Fruit fly (Drosophila melanogaster): ENCODE results near the gene CG32112.

CG32112 gene

DNA sequence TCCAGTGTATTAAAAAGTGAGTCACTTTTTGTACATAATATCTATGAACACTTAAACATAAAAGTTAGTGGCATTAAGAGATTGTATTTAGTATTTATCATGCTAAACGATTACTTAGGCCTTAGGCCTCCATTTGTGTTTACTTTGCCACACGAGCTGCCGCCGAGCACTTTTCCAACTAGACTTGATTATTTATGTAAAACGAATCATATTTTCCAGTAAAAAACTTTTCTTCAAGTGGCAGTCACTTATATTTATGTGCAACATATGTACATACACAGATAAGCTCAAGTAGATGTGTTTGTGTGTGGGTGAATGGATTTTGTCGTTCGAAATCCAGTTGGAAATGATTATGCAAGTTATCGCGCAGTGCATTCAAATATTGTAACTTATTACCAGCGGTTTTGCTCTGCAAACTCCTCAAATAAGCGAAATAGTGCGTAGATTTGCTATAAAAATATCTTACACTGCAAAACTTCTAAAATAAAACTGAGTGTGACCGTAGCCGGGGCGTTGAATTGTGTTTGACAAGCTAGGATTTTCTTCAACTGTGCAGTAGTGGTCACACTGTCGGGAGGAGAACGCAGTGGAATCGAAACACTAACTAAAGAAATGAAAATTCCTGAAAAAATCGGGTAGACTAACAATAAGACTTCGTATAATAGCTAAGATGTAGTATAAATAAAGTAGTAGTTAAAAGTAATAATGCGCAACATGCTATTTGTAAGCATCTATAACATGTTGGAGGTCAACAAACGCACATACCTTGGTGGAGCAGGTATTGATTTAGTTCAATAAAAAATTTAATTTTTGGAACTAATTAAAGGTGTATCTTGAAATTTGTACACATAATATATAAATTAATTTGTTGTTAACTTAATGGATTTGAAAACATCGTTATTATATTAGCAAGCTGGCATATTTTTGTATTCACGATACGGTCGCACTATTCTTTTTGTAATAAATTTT is 8.3 kb downstream of the CG32112 start, which contains the start of the genes Klc and CG10984 (continued):
- peak; percentile 49 for TF ChIP-seq nmo (GFP tag; optimal IDR thresholded peaks at IDR 0.05)
- no peak for TF ChIP-seq CG12219 (GFP tag; optimal IDR thresholded peaks at IDR 0.05)
- peak; percentile 54 for TF ChIP-seq Bteb2 (GFP tag; optimal IDR thresholded peaks at IDR 0.05)
- TF ChIP-seq CG9876 (GFP tag; optimal IDR thresholded peaks at IDR 0.05): no peak
- TF ChIP-seq Lhr (GFP tag; optimal IDR thresholded peaks at IDR 0.05): no peak
- TF ChIP-seq kay (GFP tag; optimal IDR thresholded peaks at IDR 0.05): peak; percentile 90
- TF ChIP-seq Fer2 (tag; optimal IDR thresholded peaks at IDR 0.05): no peak
- TF ChIP-seq CrebB (tag; optimal IDR thresholded peaks at IDR 0.05): no peak
- peak; percentile 12 for TF ChIP-seq CG5245 (GFP tag; optimal IDR thresholded peaks at IDR 0.05)
- TF ChIP-seq CG14710 (tag; optimal IDR thresholded peaks at IDR 0.05): peak; percentile 71
- TF ChIP-seq Scr (GFP tag; IDR thresholded peaks at IDR 0.05; ENCODE audit: partially characterized antibody): no peak
- TF ChIP-seq CG4328 (GFP tag; optimal IDR thresholded peaks at IDR 0.05): peak; percentile 37
- TF ChIP-seq CG9727 (GFP tag; optimal IDR thresholded peaks at IDR 0.05): no peak
- TF ChIP-seq CG4360 (GFP tag; IDR thresholded peaks at IDR 0.05): no peak
- TF ChIP-seq CG1792 (GFP tag; optimal IDR thresholded peaks at IDR 0.05): peak; percentile 46
- TF ChIP-seq CHES-1-like (GFP tag; optimal IDR thresholded peaks at IDR 0.05): peak; percentile 66
- TF ChIP-seq ci (GFP tag; IDR thresholded peaks at IDR 0.05): no peak
- TF ChIP-seq crc (GFP tag; optimal IDR thresholded peaks at IDR 0.05): no peak
- peak; percentile 73 for TF ChIP-seq pb (GFP tag; optimal IDR thresholded peaks at IDR 0.05)
- peak; percentile 47 for TF ChIP-seq gcm (GFP tag; optimal IDR thresholded peaks at IDR 0.05)
- peak; percentile 43 for TF ChIP-seq CG17829 (tag; optimal IDR thresholded peaks at IDR 0.05)
- no peak for TF ChIP-seq sisA (GFP tag; IDR thresholded peaks at IDR 0.05)
- TF ChIP-seq hkb (optimal IDR thresholded peaks at IDR 0.05): no peak
- peak; percentile 80 for TF ChIP-seq hkb (GFP tag; IDR thresholded peaks at IDR 0.05)
- TF ChIP-seq Hr3 (GFP tag; optimal IDR thresholded peaks at IDR 0.05): peak; percentile 43
- TF ChIP-seq Side (GFP tag; optimal IDR thresholded peaks at IDR 0.05): peak; percentile 61
- TF ChIP-seq sna (GFP tag; IDR thresholded peaks at IDR 0.05; ENCODE audit: partially characterized antibody): no peak
- no peak for TF ChIP-seq D (optimal IDR thresholded peaks at IDR 0.05)
- TF ChIP-seq D (GFP tag; optimal IDR thresholded peaks at IDR 0.05): peak; percentile 18
- no peak for TF ChIP-seq CG8281 (tag; optimal IDR thresholded peaks at IDR 0.05)
- TF ChIP-seq CG17385 (GFP tag; optimal IDR thresholded peaks at IDR 0.05): peak; percentile 65
- TF ChIP-seq YL-1 (GFP tag; optimal IDR thresholded peaks at IDR 0.05): peak; percentile 61
- TF ChIP-seq tio (GFP tag; optimal IDR thresholded peaks at IDR 0.05): peak; percentile 28
- no peak for TF ChIP-seq ftz-f1 (GFP tag; optimal IDR thresholded peaks at IDR 0.05)
- TF ChIP-seq CG11504 (tag; optimal IDR thresholded peaks at IDR 0.05): no peak
- no peak for TF ChIP-seq D19B (GFP tag; optimal IDR thresholded peaks at IDR 0.05)
- no peak for TF ChIP-seq croc (GFP tag; conservative IDR thresholded peaks at IDR 0.05)
- TF ChIP-seq Dad (GFP tag; optimal IDR thresholded peaks at IDR 0.05): peak; percentile 44
- no peak for TF ChIP-seq run (tag; optimal IDR thresholded peaks at IDR 0.05)
- no peak for TF ChIP-seq fd102C (GFP tag; optimal IDR thresholded peaks at IDR 0.05)
- peak; percentile 19 for TF ChIP-seq Myb (GFP tag; optimal IDR thresholded peaks at IDR 0.05)
- peak; percentile 70 for TF ChIP-seq Fer1 (GFP tag; optimal IDR thresholded peaks at IDR 0.05)
- TF ChIP-seq HmgD (GFP tag; optimal IDR thresholded peaks at IDR 0.05): no peak
- no peak for TF ChIP-seq hbn (GFP tag; IDR thresholded peaks at IDR 0.05; ENCODE audit: partially characterized antibody)
- peak; percentile 42 for TF ChIP-seq CG10654 (GFP tag; optimal IDR thresholded peaks at IDR 0.05)
- no peak for TF ChIP-seq tna (GFP tag; IDR thresholded peaks at IDR 0.05; ENCODE audit: partially characterized antibody)
- no peak for TF ChIP-seq Spps (tag; optimal IDR thresholded peaks at IDR 0.05)
- peak; percentile 62 for TF ChIP-seq CG1233 (GFP tag; optimal IDR thresholded peaks at IDR 0.05)
- no peak for TF ChIP-seq gsb-n (tag; optimal IDR thresholded peaks at IDR 0.05)
